Worm (Caenorhabditis elegans) whole organism, mixed stage, embryonic: ENCODE measurements around the gene H25P19.1.

Experiments used
- M03D4.4 ChIP-seq: sonication (generic microtip); optimal IDR thresholded peaks from 2 replicates; lab custom pipeline; 2017; ENCODE audit warnings: mild to moderate bottlenecking, missing genetic modification characterization, missing compliant biosample characterization
- bed-3 ChIP-seq: fragments of 200-800 bp; sonication (Bioruptor generic); optimal IDR thresholded peaks from 3 replicates; lab custom pipeline; 2018; ENCODE audit warnings: mild to moderate bottlenecking, missing genetic modification characterization, moderate library complexity, missing compliant biosample characterization
- blmp-1 ChIP-seq: fragments of 150-350 bp; optimal IDR thresholded peaks from 2 replicates; lab custom pipeline; 2014; ENCODE audit warnings: missing biosample characterization, missing genetic modification characterization
- ceh-39 ChIP-seq: fragments of 150-350 bp; optimal IDR thresholded peaks from 2 replicates; lab custom pipeline; 2014; ENCODE audit warnings: missing biosample characterization, missing genetic modification characterization
- ceh-43 ChIP-seq: fragments of 200-800 bp; sonication (Bioruptor generic); optimal IDR thresholded peaks from 2 replicates; lab custom pipeline; 2018; ENCODE audit warnings: mild to moderate bottlenecking, missing genetic modification characterization, moderate library complexity, missing compliant biosample characterization
- ceh-83 ChIP-seq: fragments of 200-800 bp; sonication (Bioruptor generic); optimal IDR thresholded peaks from 2 replicates; lab custom pipeline; 2018; ENCODE audit warnings: mild to moderate bottlenecking, missing genetic modification characterization, missing compliant biosample characterization
- ces-1 ChIP-seq: fragments of 150-350 bp; optimal IDR thresholded peaks from 2 replicates; lab custom pipeline; 2014; ENCODE audit warnings: missing biosample characterization, missing genetic modification reagents, missing genetic modification characterization
- cnd-1 ChIP-seq: fragments of 200-800 bp; sonication (Bioruptor generic); optimal IDR thresholded peaks from 2 replicates; lab custom pipeline; 2018; ENCODE audit warnings: mild to moderate bottlenecking, missing genetic modification characterization, missing compliant biosample characterization
- elt-3 ChIP-seq: fragments of 150-350 bp; optimal IDR thresholded peaks from 2 replicates; lab custom pipeline; 2014; ENCODE audit warnings: missing biosample characterization, missing genetic modification characterization
- flh-1 ChIP-seq: fragments of 200-800 bp; sonication (Bioruptor generic); optimal IDR thresholded peaks from 2 replicates; lab custom pipeline; 2018; ENCODE audit warnings: mild to moderate bottlenecking, missing genetic modification characterization, moderate library complexity, missing compliant biosample characterization
- ham-2 ChIP-seq: fragments of 200-800 bp; sonication (Bioruptor generic); optimal IDR thresholded peaks from 2 replicates; lab custom pipeline; 2018; ENCODE audit warnings: mild to moderate bottlenecking, missing genetic modification characterization, missing compliant biosample characterization
- hlh-1 ChIP-seq: fragments of 150-350 bp; optimal IDR thresholded peaks from 2 replicates; lab custom pipeline; 2014; ENCODE audit warnings: missing biosample characterization, missing genetic modification reagents, missing genetic modification characterization
- lin-13 ChIP-seq: fragments of 150-350 bp; optimal IDR thresholded peaks from 2 replicates; lab custom pipeline; 2014; ENCODE audit warnings: missing biosample characterization, missing genetic modification characterization
- lin-32 ChIP-seq: fragments of 200-800 bp; sonication (Bioruptor generic); optimal IDR thresholded peaks from 2 replicates; lab custom pipeline; 2018; ENCODE audit warnings: mild to moderate bottlenecking, missing genetic modification characterization, missing compliant biosample characterization
- lsy-2 ChIP-seq: fragments of 150-350 bp; optimal IDR thresholded peaks from 2 replicates; lab custom pipeline; 2014; ENCODE audit warnings: missing biosample characterization, missing genetic modification characterization
- mep-1 ChIP-seq: fragments of 150-350 bp; optimal IDR thresholded peaks from 2 replicates; lab custom pipeline; 2017; ENCODE audit warnings: missing biosample characterization, missing genetic modification reagents, missing genetic modification characterization, inconsistent platforms
- mls-2 ChIP-seq: sonication (generic microtip); optimal IDR thresholded peaks from 2 replicates; lab custom pipeline; 2016; ENCODE audit warnings: mild to moderate bottlenecking, missing genetic modification characterization, moderate library complexity, missing compliant biosample characterization
- nhr-12 ChIP-seq: fragments of 150-350 bp; optimal IDR thresholded peaks from 2 replicates; lab custom pipeline; 2014; ENCODE audit warnings: missing biosample characterization, missing genetic modification characterization
- nhr-2 ChIP-seq: fragments of 150-350 bp; optimal IDR thresholded peaks from 2 replicates; lab custom pipeline; 2014; ENCODE audit warnings: missing biosample characterization, missing genetic modification characterization
- nhr-237 ChIP-seq: fragments of 150-350 bp; optimal IDR thresholded peaks from 2 replicates; lab custom pipeline; 2014; ENCODE audit warnings: missing biosample characterization, missing genetic modification characterization
- nhr-28 ChIP-seq: fragments of 150-350 bp; optimal IDR thresholded peaks from 2 replicates; lab custom pipeline; 2014; ENCODE audit warnings: missing biosample characterization, missing genetic modification characterization
- nhr-76 ChIP-seq: sonication (generic microtip); optimal IDR thresholded peaks from 2 replicates; lab custom pipeline; 2017; ENCODE audit warnings: missing biosample characterization, missing genetic modification characterization
- pha-4 ChIP-seq: fragments of 150-350 bp; optimal IDR thresholded peaks from 2 replicates; lab custom pipeline; 2018; ENCODE audit warnings: missing biosample characterization, missing genetic modification reagents, missing genetic modification characterization
- sem-2 ChIP-seq: fragments of 200-800 bp; sonication (Bioruptor generic); optimal IDR thresholded peaks from 2 replicates; lab custom pipeline; 2018; ENCODE audit warnings: mild to moderate bottlenecking, missing genetic modification characterization, missing compliant biosample characterization
- snpc-4 ChIP-seq: fragments of 150-350 bp; optimal IDR thresholded peaks from 2 replicates; lab custom pipeline; 2014; ENCODE audit warnings: missing biosample characterization, missing genetic modification characterization
- sptf-1 ChIP-seq: sonication (generic microtip); optimal IDR thresholded peaks from 2 replicates; lab custom pipeline; 2017; ENCODE audit warnings: mild to moderate bottlenecking, missing genetic modification characterization, moderate library complexity, missing compliant biosample characterization
- tbx-8 ChIP-seq: fragments of 200-800 bp; sonication (Bioruptor generic); optimal IDR thresholded peaks from 2 replicates; lab custom pipeline; 2018; ENCODE audit warnings: mild to moderate bottlenecking, missing genetic modification characterization, moderate library complexity, missing compliant biosample characterization
- unc-39 ChIP-seq: fragments of 150-350 bp; optimal IDR thresholded peaks from 2 replicates; lab custom pipeline; 2014; ENCODE audit warnings: missing biosample characterization, missing genetic modification characterization
- unc-62 ChIP-seq: fragments of 150-350 bp; optimal IDR thresholded peaks from 2 replicates; lab custom pipeline; 2014; ENCODE audit warnings: missing biosample characterization, missing genetic modification reagents, missing genetic modification characterization
- zip-8 ChIP-seq: fragments of 150-350 bp; optimal IDR thresholded peaks from 2 replicates; lab custom pipeline; 2014; ENCODE audit warnings: missing biosample characterization, missing genetic modification characterization

H25P19.1 gene

DNA sequence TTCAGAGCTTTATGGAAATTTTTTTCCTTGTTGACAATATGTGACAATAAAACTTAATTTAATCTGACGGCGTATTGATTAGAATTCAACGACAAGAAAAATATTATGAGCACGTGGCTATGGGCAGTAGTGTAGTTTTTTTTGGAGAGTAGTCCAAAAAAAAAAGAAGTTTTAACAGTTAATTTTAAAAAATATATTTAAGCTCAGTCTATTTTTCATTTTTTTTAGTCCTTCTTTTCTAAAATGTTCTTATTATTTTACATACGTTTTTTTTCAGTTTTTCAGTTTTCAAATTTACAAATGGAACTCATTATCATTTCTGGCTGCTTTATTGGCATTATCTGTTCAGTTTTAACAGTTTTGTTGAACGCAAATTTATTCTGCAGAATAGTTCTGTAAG is 21.3 kb downstream of the H25P19.1 start, which contains the start of gene srbc-39:
TSS of gene srbc-39 (plus strand) at position 301 of the 400 bp plus-strand sequence.
- no peak for TF ChIP-seq ceh-39 (tag; lab: Kevin White, UChicago)
- no peak for TF ChIP-seq mep-1
- no peak for TF ChIP-seq flh-1

DNA sequence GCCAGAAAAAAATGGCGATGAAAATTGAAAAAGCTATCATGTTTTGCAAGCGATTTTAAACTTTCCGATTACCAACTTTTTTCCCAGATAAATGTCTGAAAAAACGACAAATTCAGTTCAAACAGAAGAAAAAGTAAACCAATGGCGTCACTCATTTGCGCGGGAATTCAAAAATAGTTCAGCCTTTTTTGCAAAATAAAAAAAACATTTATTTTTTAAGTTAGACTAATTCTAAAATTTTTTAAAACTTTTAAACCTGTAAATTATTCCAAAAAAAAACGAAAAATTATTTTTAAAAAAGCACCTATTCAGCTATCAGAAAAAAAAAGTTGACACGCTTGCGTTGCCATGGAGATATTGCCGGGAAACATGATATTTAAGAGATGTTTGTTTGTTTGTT is 25.4 kb downstream of the H25P19.1 start, which contains the start of gene cyp-33C11:
TSS of gene cyp-33C11 (minus strand) at position 101 of the 400 bp plus-strand sequence.
- TF ChIP-seq mep-1 (no peak), ham-2 (GFP tag; lab: Kevin White, UChicago) (no peak), zip-8 (tag; lab: Kevin White, UChicago) (no peak), lin-13 (no peak), tbx-8 (GFP tag; lab: Kevin White, UChicago) (no peak), mls-2 (tag; lab: Kevin White, UChicago) (no peak), ces-1 (GFP tag; lab: Kevin White, UChicago) (no peak), nhr-28 (no peak), blmp-1 (no peak)
- TF ChIP-seq, all 35 proteins: peak for 0

DNA sequence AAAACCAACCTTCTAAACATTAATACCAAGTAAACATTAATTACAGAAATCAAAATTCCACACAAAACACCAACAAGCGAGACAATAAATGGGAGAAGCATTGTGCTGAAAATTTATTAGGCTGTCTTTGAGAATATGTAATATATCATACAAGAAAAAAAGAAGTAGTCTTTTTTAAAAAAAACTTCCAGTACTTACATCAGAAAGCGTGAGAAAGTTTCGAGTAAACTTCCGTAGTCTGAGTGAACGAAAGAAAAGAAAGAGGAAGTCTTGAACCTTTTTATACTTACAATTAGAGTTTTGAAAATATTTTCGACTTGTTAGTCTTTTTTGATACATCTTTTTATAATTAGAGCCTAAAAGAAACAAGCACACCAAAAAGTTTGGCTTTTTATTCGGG is 32.2 kb downstream of the H25P19.1 start, which contains the start of gene srbc-40:
TSS of gene srbc-40 (minus strand) at position 101 of the 400 bp plus-strand sequence.
- TF ChIP-seq pha-4 (tag; lab: Kevin White, UChicago) (no peak), nhr-2 (no peak), blmp-1 (no peak), ham-2 (GFP tag; lab: Kevin White, UChicago) (no peak), unc-39 (tag; lab: Kevin White, UChicago) (no peak)

DNA sequence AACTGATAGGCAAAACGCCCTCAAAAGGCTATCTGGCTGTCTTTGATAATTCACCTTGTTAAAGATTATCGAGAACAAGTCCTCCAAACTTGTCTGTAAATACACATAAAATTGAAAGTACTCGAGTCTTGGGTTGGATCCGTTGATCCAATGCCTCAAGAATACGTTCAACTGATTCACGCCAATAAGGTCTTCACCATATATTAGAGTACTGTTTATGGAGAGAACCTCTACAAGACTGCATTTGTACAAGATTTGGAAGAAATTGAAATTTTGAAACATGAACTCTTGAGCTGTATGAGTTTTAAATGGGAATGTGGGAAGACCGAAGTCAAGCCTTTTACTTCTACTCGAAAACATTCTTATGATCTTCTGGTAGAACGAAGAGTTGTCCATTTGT is 35.4 kb downstream of the H25P19.1 start:
- TF ChIP-seq hlh-1 (tag; lab: Kevin White, UChicago): no peak
- TF ChIP-seq lsy-2 (tag; lab: Kevin White, UChicago): no peak
- TF ChIP-seq bed-3: no peak
- no peak for TF ChIP-seq blmp-1
- no peak for TF ChIP-seq nhr-28
- TF ChIP-seq flh-1: no peak

DNA sequence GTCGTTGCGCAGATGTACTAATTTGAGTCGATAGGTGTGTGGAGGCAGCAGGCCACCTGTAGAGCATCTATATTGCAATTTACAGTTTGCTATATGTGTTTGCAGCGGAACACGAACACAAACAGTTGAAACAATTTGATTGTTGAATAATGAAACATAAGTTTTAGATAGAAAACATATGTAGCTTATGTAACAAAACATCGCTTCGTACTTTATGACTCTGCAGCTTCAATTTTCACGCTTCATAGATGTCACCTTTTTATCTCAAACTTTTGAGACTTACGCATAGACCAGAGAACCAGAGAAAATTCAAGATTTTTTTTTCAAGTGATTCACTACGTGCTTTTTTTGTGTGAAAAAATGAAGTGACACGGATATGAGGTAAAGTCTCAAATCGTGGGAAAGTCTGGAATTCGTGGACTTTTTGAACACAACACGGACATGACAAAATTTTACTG is 36.4 kb downstream of the H25P19.1 start, which contains the start of gene fbxb-72:
TSS of gene fbxb-72 (minus strand) at position 58 of the 458 bp plus-strand sequence.
- TF ChIP-seq ham-2 (GFP tag; lab: Kevin White, UChicago) (no peak), sptf-1 (peak; percentile 18), hlh-1 (tag; lab: Kevin White, UChicago) (peak; percentile 9), M03D4.4 (tag; lab: Kevin White, UChicago) (no peak), ceh-39 (tag; lab: Kevin White, UChicago) (peak; percentile 44)

DNA sequence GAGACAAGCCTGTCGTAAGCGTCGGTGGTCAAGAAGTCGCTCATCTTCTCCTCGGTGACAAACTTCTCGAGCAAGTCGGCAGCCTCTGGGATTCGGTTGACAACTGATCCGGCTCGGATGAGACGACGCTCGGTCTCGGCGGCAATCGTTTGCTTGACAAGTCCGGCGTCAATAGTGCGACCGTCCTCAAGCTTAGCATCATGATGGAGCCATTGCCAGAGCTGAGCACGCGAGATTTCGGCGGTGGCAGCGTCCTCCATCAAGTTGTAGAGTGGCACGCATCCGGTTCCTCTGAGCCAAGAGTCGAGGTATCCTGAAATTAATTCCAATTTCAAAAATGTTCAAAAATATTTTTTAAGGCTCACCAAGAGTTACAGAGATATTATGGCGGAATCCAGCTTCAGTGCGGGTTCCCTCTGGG is 37.0 kb downstream of the H25P19.1 start:
- TF ChIP-seq sem-2 (GFP tag; lab: Kevin White, UChicago) (no peak), pha-4 (tag; lab: Kevin White, UChicago) (no peak), snpc-4 (tag; lab: Kevin White, UChicago) (no peak), cnd-1 (tag; lab: Kevin White, UChicago) (no peak), nhr-237 (tag; lab: Kevin White, UChicago) (no peak), elt-3 (no peak), flh-1 (no peak), nhr-12 (tag; lab: Kevin White, UChicago) (no peak)
- TF ChIP-seq, all 35 proteins: peak for 0

DNA sequence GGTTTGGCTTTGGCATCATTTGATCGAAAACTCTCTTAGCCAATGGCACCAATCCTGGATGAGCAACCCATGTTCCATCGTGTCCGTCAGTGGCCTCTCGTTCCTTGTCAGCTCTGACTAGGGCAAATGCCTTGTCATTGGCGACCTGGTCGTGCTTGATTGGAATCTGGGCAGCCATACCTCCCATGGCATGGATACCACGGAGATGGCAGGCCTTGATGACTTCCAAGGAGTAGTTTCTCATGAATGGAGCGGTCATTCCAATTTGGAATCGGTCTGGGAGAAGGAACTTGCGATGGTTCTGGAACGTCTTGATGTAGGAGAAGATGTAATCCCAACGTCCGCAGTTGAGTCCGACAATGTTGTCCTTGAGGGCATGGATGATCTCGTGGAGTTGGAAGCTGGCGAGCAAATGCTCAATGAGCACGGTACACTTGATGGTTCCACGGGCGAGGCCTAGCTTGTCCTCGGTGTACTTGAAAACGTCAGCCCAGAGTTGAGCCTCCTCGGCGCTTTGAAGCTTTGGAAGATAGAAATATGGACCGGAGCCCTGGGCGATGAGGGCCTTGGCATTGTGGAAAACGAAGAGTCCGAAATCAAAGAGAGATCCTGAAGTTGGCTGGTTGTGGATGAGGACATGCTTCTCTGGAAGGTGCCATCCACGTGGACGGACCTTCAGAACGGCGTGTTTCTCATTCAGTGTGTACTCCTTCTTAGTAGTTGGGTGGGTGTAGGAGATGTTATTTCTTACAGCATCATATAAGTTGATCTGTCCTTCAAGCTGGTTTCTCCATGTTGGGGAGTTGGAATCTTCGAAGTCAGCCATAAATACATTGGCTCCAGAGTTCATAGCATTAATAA is 37.7 kb downstream of the H25P19.1 start:
- TF ChIP-seq blmp-1 (no peak), bed-3 (no peak), ceh-83 (GFP tag; lab: Kevin White, UChicago) (no peak), ceh-43 (GFP tag; lab: Kevin White, UChicago) (no peak), nhr-76 (tag; lab: Kevin White, UChicago) (no peak), unc-62 (GFP tag; lab: Kevin White, UChicago) (no peak), lsy-2 (tag; lab: Kevin White, UChicago) (no peak), lin-32 (GFP tag; lab: Kevin White, UChicago) (no peak), cnd-1 (tag; lab: Kevin White, UChicago) (no peak), ham-2 (GFP tag; lab: Kevin White, UChicago) (no peak), zip-8 (tag; lab: Kevin White, UChicago) (no peak), mep-1 (no peak), sem-2 (GFP tag; lab: Kevin White, UChicago) (no peak), unc-39 (tag; lab: Kevin White, UChicago) (no peak), mls-2 (tag; lab: Kevin White, UChicago) (no peak), M03D4.4 (tag; lab: Kevin White, UChicago) (no peak), flh-1 (no peak), ces-1 (GFP tag; lab: Kevin White, UChicago) (no peak), nhr-237 (tag; lab: Kevin White, UChicago) (no peak), nhr-2 (no peak)
